In the genomic region with DNA sequence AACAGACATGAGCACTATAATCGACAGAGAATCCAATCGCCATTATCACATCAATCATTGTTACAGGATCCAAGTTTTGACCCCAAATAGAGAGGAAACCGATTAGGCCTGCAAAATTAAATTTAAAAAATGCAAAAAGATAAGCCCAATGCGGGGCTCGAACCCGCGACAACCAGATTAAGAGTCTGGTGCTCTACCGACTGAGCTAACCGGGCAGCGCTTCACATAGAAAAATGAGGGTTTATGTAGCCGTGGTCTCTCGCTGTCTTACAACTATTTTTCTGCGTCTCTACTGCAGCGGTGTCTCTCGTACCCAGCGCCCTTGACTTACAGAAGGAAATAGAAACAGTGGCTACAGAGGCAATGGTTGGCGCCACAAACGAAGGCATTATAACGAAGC, we compare ENCODE assay signal across 3 worm cellular contexts.
TF ChIP-seq lines count a peak whose summit lies in the region.

No protein-coding gene starts in this region.

TF ChIP-seq in whole organism, L2 larva, 48 proteins besides CTCF, POLR2A, EP300 and RAD21 (continued from another document):
- peak; percentile 38 for TF ChIP-seq fos-1 (tag; optimal IDR thresholded peaks at IDR 0.05; lab: Kevin White, UChicago)
- TF ChIP-seq crh-2 (tag; optimal IDR thresholded peaks at IDR 0.05; lab: Kevin White, UChicago): peak; percentile 31
- peak; percentile 45 for TF ChIP-seq sma-3 (GFP tag; optimal IDR thresholded peaks at IDR 0.05; lab: Kevin White, UChicago)
- TF ChIP-seq Y55F3AM.14 (GFP tag; optimal IDR thresholded peaks at IDR 0.05; lab: Kevin White, UChicago): no peak
- TF ChIP-seq F13H6.1 (tag; optimal IDR thresholded peaks at IDR 0.05; lab: Kevin White, UChicago): no peak
- TF ChIP-seq sem-4 (tag; optimal IDR thresholded peaks at IDR 0.05; lab: Kevin White, UChicago): no peak
- no peak for TF ChIP-seq blmp-1 (tag; optimal IDR thresholded peaks at IDR 0.05; lab: Kevin White, UChicago; ENCODE audit: insufficient read depth)
- no peak for TF ChIP-seq nhr-6 (tag; optimal IDR thresholded peaks at IDR 0.05; lab: Kevin White, UChicago)
- no peak for TF ChIP-seq nhr-237 (tag; optimal IDR thresholded peaks at IDR 0.05; lab: Kevin White, UChicago)
- TF ChIP-seq ztf-4 (tag; optimal IDR thresholded peaks at IDR 0.05; lab: Kevin White, UChicago): no peak
- no peak for TF ChIP-seq ceh-82 (tag; optimal IDR thresholded peaks at IDR 0.05; lab: Kevin White, UChicago)
- TF ChIP-seq nhr-12 (tag; optimal IDR thresholded peaks at IDR 0.05; lab: Kevin White, UChicago): no peak
- TF ChIP-seq ZK546.5 (tag; optimal IDR thresholded peaks at IDR 0.05; lab: Kevin White, UChicago): no peak
- TF ChIP-seq mbf-1 (tag; optimal IDR thresholded peaks at IDR 0.05; lab: Kevin White, UChicago): no peak
- TF ChIP-seq lin-13 (GFP tag; optimal IDR thresholded peaks at IDR 0.05; lab: Kevin White, UChicago): peak; percentile 30
- TF ChIP-seq ceh-16 (tag; optimal IDR thresholded peaks at IDR 0.05; lab: Kevin White, UChicago): no peak
- TF ChIP-seq gmeb-1 (tag; optimal IDR thresholded peaks at IDR 0.05; lab: Kevin White, UChicago): peak; percentile 57
- TF ChIP-seq dmd-4 (tag; optimal IDR thresholded peaks at IDR 0.05; lab: Kevin White, UChicago): no peak
- TF ChIP-seq snpc-4 (tag; optimal IDR thresholded peaks at IDR 0.05; lab: Kevin White, UChicago): peak; percentile 58
- peak; percentile 28 for TF ChIP-seq nhr-25 (tag; optimal IDR thresholded peaks at IDR 0.05; lab: Kevin White, UChicago)
- TF ChIP-seq unc-39 (tag; optimal IDR thresholded peaks at IDR 0.05; lab: Kevin White, UChicago): no peak
- no peak for TF ChIP-seq mdl-1 (tag; optimal IDR thresholded peaks at IDR 0.05; lab: Kevin White, UChicago)
- no peak for TF ChIP-seq unc-62 (GFP tag; optimal IDR thresholded peaks at IDR 0.05; lab: Kevin White, UChicago)
- TF ChIP-seq alr-1 (tag; optimal IDR thresholded peaks at IDR 0.05; lab: Kevin White, UChicago): no peak
- no peak for TF ChIP-seq lin-39 (tag; optimal IDR thresholded peaks at IDR 0.05; lab: Kevin White, UChicago)
- peak; percentile 27 for TF ChIP-seq unc-55 (GFP tag; optimal IDR thresholded peaks at IDR 0.05; lab: Kevin White, UChicago)

TF ChIP-seq in whole organism, L4 larva, 104 proteins besides CTCF, POLR2A, EP300 and RAD21 (continued from another document and continues in another):
- TF ChIP-seq lsy-2 (tag; optimal IDR thresholded peaks at IDR 0.05; lab: Kevin White, UChicago): peak in 1 of 2 experiments; percentile 44
- peak; percentile 38 for TF ChIP-seq dve-1 (tag; optimal IDR thresholded peaks at IDR 0.05; lab: Kevin White, UChicago; ENCODE audit: insufficient read depth)
- no peak for TF ChIP-seq ceh-44 (GFP tag; IDR thresholded peaks at IDR 0.05; lab: Robert Waterston, UW)
- peak; percentile 45 for TF ChIP-seq hlh-11 (tag; optimal IDR thresholded peaks at IDR 0.05; lab: Kevin White, UChicago)
- no peak for TF ChIP-seq lin-15B (tag; optimal IDR thresholded peaks at IDR 0.05; lab: Kevin White, UChicago)
- no peak for TF ChIP-seq lin-39 (tag; optimal IDR thresholded peaks at IDR 0.05; lab: Kevin White, UChicago)
- TF ChIP-seq gei-8 (GFP tag; optimal IDR thresholded peaks at IDR 0.05; lab: Kevin White, UChicago): no peak
- no peak for TF ChIP-seq ztf-11 (tag; optimal IDR thresholded peaks at IDR 0.05; lab: Kevin White, UChicago)
- peak; percentile 83; the same call in 1 of the 2 replicates for TF ChIP-seq D1046.2 (GFP tag; IDR thresholded peaks at IDR 0.05; lab: Robert Waterston, UW)
- peak; percentile 65; the same call in 1 of the 2 replicates for TF ChIP-seq Y48G9A.11 (GFP tag; IDR thresholded peaks at IDR 0.05; lab: Robert Waterston, UW)
- TF ChIP-seq hif-1 (tag; optimal IDR thresholded peaks at IDR 0.05; lab: Kevin White, UChicago): peak in 1 of 2 experiments; percentile 40
- 0 out of 2 replicates have a peak, but pooled peaks have one; percentile 14 for TF ChIP-seq F44E2.7 (GFP tag; IDR thresholded peaks at IDR 0.05; lab: Robert Waterston, UW)
- TF ChIP-seq mxl-3 (GFP tag; optimal IDR thresholded peaks at IDR 0.05; lab: Kevin White, UChicago): no peak
- no peak for TF ChIP-seq ceh-32 (tag; optimal IDR thresholded peaks at IDR 0.05; lab: Kevin White, UChicago; ENCODE audit: poor library complexity)
- 0 out of 2 replicates have a peak, but pooled peaks have one; percentile 44 for TF ChIP-seq lin-29 (GFP tag; IDR thresholded peaks at IDR 0.05; lab: Robert Waterston, UW)
- peak; percentile 47; the same call in 1 of the 2 replicates for TF ChIP-seq lin-1 (GFP tag; IDR thresholded peaks at IDR 0.05; lab: Robert Waterston, UW)
- no peak for TF ChIP-seq nhr-237 (tag; optimal IDR thresholded peaks at IDR 0.05; lab: Kevin White, UChicago)
- 0 out of 2 replicates have a peak, but pooled peaks have one; percentile 57 for TF ChIP-seq ctbp-1 (GFP tag; IDR thresholded peaks at IDR 0.05; lab: Robert Waterston, UW)
- no peak for TF ChIP-seq ZK546.5 (tag; optimal IDR thresholded peaks at IDR 0.05; lab: Kevin White, UChicago)
- TF ChIP-seq daf-19 (GFP tag; conservative IDR thresholded peaks at IDR 0.05; lab: Robert Waterston, UW): peak; percentile 77
- peak in 1 of 2 experiments; percentile 77 for TF ChIP-seq unc-62 (GFP tag; optimal IDR thresholded peaks at IDR 0.05 in 1 of 2; lab: Kevin White, UChicago)
- no peak for TF ChIP-seq unc-62 (tag; optimal IDR thresholded peaks at IDR 0.05; lab: Kevin White, UChicago)
- no peak for TF ChIP-seq dmd-9 (GFP tag; IDR thresholded peaks at IDR 0.05; lab: Robert Waterston, UW)
- TF ChIP-seq nhr-48 (tag; optimal IDR thresholded peaks at IDR 0.05; lab: Kevin White, UChicago): no peak
- peak; percentile 43 for TF ChIP-seq nhr-77 (tag; optimal IDR thresholded peaks at IDR 0.05; lab: Kevin White, UChicago)
- TF ChIP-seq nhr-6 (tag; optimal IDR thresholded peaks at IDR 0.05; lab: Kevin White, UChicago): no peak
- peak; percentile 3 for TF ChIP-seq T20F7.1 (GFP tag; optimal IDR thresholded peaks at IDR 0.05; lab: Kevin White, UChicago)
- TF ChIP-seq fos-1 (tag; optimal IDR thresholded peaks at IDR 0.05; lab: Kevin White, UChicago): no peak
- TF ChIP-seq php-3 (GFP tag; IDR thresholded peaks at IDR 0.05; lab: Robert Waterston, UW): peak; percentile 60
- TF ChIP-seq unc-130 (GFP tag; optimal IDR thresholded peaks at IDR 0.05; lab: Kevin White, UChicago): peak; percentile 14
- TF ChIP-seq ceh-20 (GFP tag; IDR thresholded peaks at IDR 0.05; lab: Robert Waterston, UW): peak; percentile 51; the same call in 1 of the 2 replicates
- TF ChIP-seq F49E8.2 (tag; optimal IDR thresholded peaks at IDR 0.05; lab: Kevin White, UChicago; ENCODE audit: borderline replicate concordance): no peak
- 0 out of 4 replicates have a peak, but pooled peaks of 1 of the 2 experiments have one; percentile 52 for TF ChIP-seq madf-5 (GFP tag; IDR thresholded peaks at IDR 0.05; lab: Robert Waterston, UW)
- TF ChIP-seq spr-1 (tag; optimal IDR thresholded peaks at IDR 0.05; lab: Kevin White, UChicago): no peak
- peak; percentile 70; the same call in 1 of the 2 replicates for TF ChIP-seq F26F4.8 (GFP tag; conservative IDR thresholded peaks at IDR 0.05; lab: Robert Waterston, UW)
- TF ChIP-seq zfp-2 (tag; optimal IDR thresholded peaks at IDR 0.05; lab: Kevin White, UChicago): no peak
- TF ChIP-seq ama-1 (optimal IDR thresholded peaks at IDR 0.05; lab: Kevin White, UChicago): no peak
- no peak for TF ChIP-seq skn-1 (tag; optimal IDR thresholded peaks at IDR 0.05; lab: Kevin White, UChicago)
- TF ChIP-seq T26A8.4 (GFP tag; IDR thresholded peaks at IDR 0.05; lab: Robert Waterston, UW): peak; percentile 74
- no peak for TF ChIP-seq ceh-82 (tag; optimal IDR thresholded peaks at IDR 0.05; lab: Kevin White, UChicago)
- TF ChIP-seq lim-7 (GFP tag; IDR thresholded peaks at IDR 0.05; lab: Robert Waterston, UW): peak; percentile 95
- no peak for TF ChIP-seq zfp-3 (GFP tag; conservative IDR thresholded peaks at IDR 0.05; lab: Robert Waterston, UW)
- TF ChIP-seq nhr-11 (tag; optimal IDR thresholded peaks at IDR 0.05; lab: Kevin White, UChicago): no peak
- TF ChIP-seq pqm-1 (tag; optimal IDR thresholded peaks at IDR 0.05; lab: Kevin White, UChicago): no peak
- TF ChIP-seq lir-3 (tag; optimal IDR thresholded peaks at IDR 0.05; lab: Kevin White, UChicago): no peak
- TF ChIP-seq dmd-8 (GFP tag; IDR thresholded peaks at IDR 0.05; lab: Robert Waterston, UW): peak; percentile 83
- no peak for TF ChIP-seq ceh-62 (tag; optimal IDR thresholded peaks at IDR 0.05; lab: Kevin White, UChicago)
- no peak for TF ChIP-seq zag-1 (tag; optimal IDR thresholded peaks at IDR 0.05; lab: Kevin White, UChicago)
- no peak for TF ChIP-seq zip-11 (GFP tag; IDR thresholded peaks at IDR 0.05; lab: Robert Waterston, UW)
- TF ChIP-seq nhr-25 (tag; optimal IDR thresholded peaks at IDR 0.05; lab: Kevin White, UChicago; ENCODE audit: borderline replicate concordance, insufficient read depth): no peak
- TF ChIP-seq lin-13 (GFP tag; optimal IDR thresholded peaks at IDR 0.05; lab: Kevin White, UChicago): peak; percentile 30

TF ChIP-seq in whole organism, late embryonic, 69 proteins besides CTCF, POLR2A, EP300 and RAD21 (continued from another document):
- TF ChIP-seq C08G9.2 (tag; optimal IDR thresholded peaks at IDR 0.05; lab: Kevin White, UChicago): peak; percentile 38
- peak; percentile 51 for TF ChIP-seq dve-1 (tag; optimal IDR thresholded peaks at IDR 0.05; lab: Kevin White, UChicago)
- TF ChIP-seq sox-4 (tag; optimal IDR thresholded peaks at IDR 0.05; lab: Kevin White, UChicago): peak; percentile 46
- peak; percentile 49 for TF ChIP-seq unc-42 (tag; optimal IDR thresholded peaks at IDR 0.05; lab: Kevin White, UChicago)
- peak; percentile 32 for TF ChIP-seq ceh-31 (tag; optimal IDR thresholded peaks at IDR 0.05; lab: Kevin White, UChicago)
- peak; percentile 48 for TF ChIP-seq fkh-6 (tag; optimal IDR thresholded peaks at IDR 0.05; lab: Kevin White, UChicago)
- peak; percentile 19 for TF ChIP-seq dmd-4 (tag; optimal IDR thresholded peaks at IDR 0.05; lab: Kevin White, UChicago; ENCODE audit: borderline replicate concordance)
- peak; percentile 27 for TF ChIP-seq nhr-232 (tag; optimal IDR thresholded peaks at IDR 0.05; lab: Kevin White, UChicago)
- peak; percentile 47 for TF ChIP-seq syd-9 (tag; optimal IDR thresholded peaks at IDR 0.05; lab: Kevin White, UChicago)
- peak; percentile 20 for TF ChIP-seq pat-9 (tag; optimal IDR thresholded peaks at IDR 0.05; lab: Kevin White, UChicago)
- TF ChIP-seq sdc-2 (tag; optimal IDR thresholded peaks at IDR 0.05; lab: Kevin White, UChicago): peak; percentile 35
- no peak for TF ChIP-seq pros-1 (tag; optimal IDR thresholded peaks at IDR 0.05; lab: Kevin White, UChicago)
- peak; percentile 11 for TF ChIP-seq ceh-6 (GFP tag; optimal IDR thresholded peaks at IDR 0.05; lab: Kevin White, UChicago)
- TF ChIP-seq pag-3 (tag; optimal IDR thresholded peaks at IDR 0.05; lab: Kevin White, UChicago; ENCODE audit: borderline replicate concordance): peak; percentile 28
- peak; percentile 8 for TF ChIP-seq ceh-34 (tag; optimal IDR thresholded peaks at IDR 0.05; lab: Kevin White, UChicago)
